Fruit fly (Drosophila melanogaster): ENCODE data around the gene Muc18B.

DNA sequence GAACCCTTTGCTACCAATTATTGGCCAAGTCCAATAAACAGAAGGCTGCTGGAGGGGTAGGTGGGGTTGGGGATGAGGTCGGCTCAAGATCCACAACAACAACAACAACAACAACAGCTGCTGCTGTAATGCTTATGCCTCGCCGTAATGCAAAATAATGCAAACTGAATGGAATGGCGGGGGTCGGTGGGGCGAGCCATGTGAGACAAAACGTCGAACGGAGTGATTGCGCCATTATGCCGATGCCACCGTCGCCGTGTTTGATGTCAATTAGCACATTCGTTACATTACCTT lies 45.3 kb downstream of the Muc18B start:
- TF ChIP-seq pan (optimal IDR thresholded peaks at IDR 0.05) (no peak), usp (GFP tag; optimal IDR thresholded peaks at IDR 0.05) (no peak), EcR (GFP tag; optimal IDR thresholded peaks at IDR 0.05) (no peak), psq (optimal IDR thresholded peaks at IDR 0.05) (no peak), Dll (optimal IDR thresholded peaks at IDR 0.05) (peak; percentile 4), CG8478 (optimal IDR thresholded peaks at IDR 0.05) (no peak)

All from whole organism.